Worm (Caenorhabditis elegans) whole organism, L1 larva: ENCODE measurements around the gene usp-14.

Experiments
- C16A3.4 ChIP-seq: fragments of 150-350 bp; optimal IDR thresholded peaks from 2 replicates; lab custom pipeline; 2014; ENCODE audit warnings: missing biosample characterization, missing genetic modification characterization
- Y116A8C.19 ChIP-seq: sonication (generic microtip); optimal IDR thresholded peaks from 2 replicates; lab custom pipeline; 2016; ENCODE audit warnings: missing compliant biosample characterization, missing genetic modification characterization, borderline replicate concordance
- alr-1 ChIP-seq: fragments of 200-800 bp; sonication (Bioruptor generic); optimal IDR thresholded peaks from 2 replicates; lab custom pipeline; 2018; ENCODE audit warnings: borderline replicate concordance, mild to moderate bottlenecking, missing genetic modification characterization, missing compliant biosample characterization
- blmp-1 ChIP-seq: fragments of 150-350 bp; optimal IDR thresholded peaks from 2 replicates; lab custom pipeline; 2014; ENCODE audit warnings: missing biosample characterization, missing genetic modification characterization
- ceh-90 ChIP-seq: sonication (generic microtip); optimal IDR thresholded peaks from 2 replicates; lab custom pipeline; 2016; ENCODE audit warnings: missing genetic modification characterization, missing compliant biosample characterization
- dsc-1 ChIP-seq: sonication (generic microtip); optimal IDR thresholded peaks from 2 replicates; lab custom pipeline; 2016; ENCODE audit warnings: mild to moderate bottlenecking, missing genetic modification characterization, missing compliant biosample characterization
- efl-1 ChIP-seq, 4 experiments: fragments of 150-350 bp; optimal IDR thresholded peaks in 3 of 4; peaks in 1 of 4; 1 replicate in 1 of 4; 2 replicates in 3 of 4; lab custom pipeline; 2014; ENCODE audit warnings: missing biosample characterization in 2 of 4, missing genetic modification characterization in 2 of 4, missing genetic modification reagents in 2 of 4
- efl-3 ChIP-seq: fragments of 200-800 bp; sonication (Bioruptor generic); optimal IDR thresholded peaks from 2 replicates; lab custom pipeline; 2018; ENCODE audit warnings: mild to moderate bottlenecking, missing genetic modification characterization, missing compliant biosample characterization
- elt-2 ChIP-seq: sonication (generic microtip); optimal IDR thresholded peaks from 2 replicates; lab custom pipeline; 2016; ENCODE audit warnings: missing genetic modification characterization, mild to moderate bottlenecking, inconsistent platforms, missing compliant biosample characterization, missing genetic modification reagents
- elt-3 ChIP-seq, 6 experiments: fragments of 150-350 bp in 1 of 6; sonication (generic microtip); optimal IDR thresholded peaks; 2 replicates each; lab custom pipeline; 2017 to 2018; ENCODE audit warnings: missing biosample characterization in 6 of 6, missing genetic modification characterization in 6 of 6, inconsistent platforms in 1 of 6
- fkh-4 ChIP-seq: sonication (generic microtip); optimal IDR thresholded peaks from 2 replicates; lab custom pipeline; 2016; ENCODE audit warnings: missing compliant biosample characterization, missing genetic modification characterization, borderline replicate concordance
- fos-1 ChIP-seq: fragments of 150-350 bp; optimal IDR thresholded peaks from 2 replicates; lab custom pipeline; 2014; ENCODE audit warnings: missing biosample characterization, missing genetic modification characterization
- hlh-17 ChIP-seq: fragments of 200-800 bp; sonication (Bioruptor generic); optimal IDR thresholded peaks from 2 replicates; lab custom pipeline; 2018; ENCODE audit warnings: missing genetic modification characterization, mild to moderate bottlenecking, missing compliant biosample characterization, moderate library complexity, borderline replicate concordance
- irx-1 ChIP-seq: sonication (generic microtip); optimal IDR thresholded peaks from 2 replicates; lab custom pipeline; 2016; ENCODE audit warnings: missing genetic modification characterization, missing compliant biosample characterization
- lin-13 ChIP-seq: fragments of 150-350 bp; optimal IDR thresholded peaks from 2 replicates; lab custom pipeline; 2014; ENCODE audit warnings: missing biosample characterization, missing genetic modification reagents, missing genetic modification characterization
- lin-14 ChIP-seq: fragments of 200-800 bp; sonication (Bioruptor generic); optimal IDR thresholded peaks from 2 replicates; lab custom pipeline; 2018; ENCODE audit warnings: mild to moderate bottlenecking, missing genetic modification characterization, moderate library complexity, missing compliant biosample characterization
- lin-35 ChIP-seq, 2 experiments: fragments of 150-350 bp; optimal IDR thresholded peaks; 2 replicates each; lab custom pipeline; 2014; ENCODE audit warnings: missing biosample characterization in 2 of 2, missing genetic modification characterization in 2 of 2, missing genetic modification reagents in 2 of 2
- lin-39 ChIP-seq: fragments of 150-350 bp; optimal IDR thresholded peaks from 2 replicates; lab custom pipeline; 2014; ENCODE audit warnings: missing biosample characterization, missing genetic modification reagents, missing genetic modification characterization
- lir-3 ChIP-seq: sonication (generic microtip); optimal IDR thresholded peaks from 2 replicates; lab custom pipeline; 2016; ENCODE audit warnings: mild to moderate bottlenecking, missing genetic modification characterization, moderate library complexity, missing compliant biosample characterization; ENCODE audit not compliant: poor library complexity
- lsy-2 ChIP-seq, 2 experiments: fragments of 150-350 bp; optimal IDR thresholded peaks; 2 replicates each; lab custom pipeline; 2014; ENCODE audit warnings: missing biosample characterization in 2 of 2, missing genetic modification characterization in 2 of 2
- mab-9 ChIP-seq: fragments of 200-800 bp; sonication (Bioruptor generic); IDR thresholded peaks from 2 replicates; pipeline ENCODE4 v1.3.6; 2022; ENCODE audit warnings: missing genetic modification reagents, missing genetic modification characterization, missing compliant biosample characterization
- mdl-1 ChIP-seq, 2 experiments: fragments of 150-350 bp; optimal IDR thresholded peaks; 2 replicates each; lab custom pipeline; 2014 to 2017; ENCODE audit warnings: missing biosample characterization in 2 of 2, missing genetic modification characterization in 2 of 2, inconsistent platforms in 1 of 2
- mep-1 ChIP-seq: fragments of 150-350 bp; optimal IDR thresholded peaks from 2 replicates; lab custom pipeline; 2014; ENCODE audit warnings: missing biosample characterization, missing genetic modification characterization
- nhr-11 ChIP-seq: fragments of 150-350 bp; optimal IDR thresholded peaks from 2 replicates; lab custom pipeline; 2014; ENCODE audit warnings: missing biosample characterization, missing genetic modification characterization
- nhr-12 ChIP-seq: sonication (generic microtip); optimal IDR thresholded peaks from 2 replicates; lab custom pipeline; 2017; ENCODE audit warnings: missing biosample characterization, missing genetic modification characterization
- nhr-19 ChIP-seq: fragments of 200-800 bp; sonication (Bioruptor generic); conservative IDR thresholded peaks from 2 replicates; pipeline ENCODE4 v1.3.6; 2022; ENCODE audit warnings: missing genetic modification characterization, missing compliant biosample characterization
- nhr-20 ChIP-seq: sonication (generic microtip); optimal IDR thresholded peaks from 2 replicates; lab custom pipeline; 2016; ENCODE audit warnings: mild to moderate bottlenecking, missing genetic modification characterization, missing compliant biosample characterization
- nhr-237 ChIP-seq: fragments of 150-350 bp; optimal IDR thresholded peaks from 2 replicates; lab custom pipeline; 2014; ENCODE audit warnings: missing biosample characterization, missing genetic modification characterization
- nhr-28 ChIP-seq: fragments of 150-350 bp; optimal IDR thresholded peaks from 2 replicates; lab custom pipeline; 2014; ENCODE audit warnings: missing biosample characterization, missing genetic modification characterization
- nhr-47 ChIP-seq: sonication (generic microtip); optimal IDR thresholded peaks from 2 replicates; lab custom pipeline; 2016; ENCODE audit warnings: mild to moderate bottlenecking, missing genetic modification characterization, moderate library complexity, missing compliant biosample characterization
- nhr-71 ChIP-seq: sonication (generic microtip); optimal IDR thresholded peaks from 2 replicates; lab custom pipeline; 2016; ENCODE audit warnings: mild to moderate bottlenecking, missing genetic modification characterization, moderate library complexity, missing compliant biosample characterization
- nhr-84 ChIP-seq: sonication (generic microtip); optimal IDR thresholded peaks from 2 replicates; lab custom pipeline; 2017; ENCODE audit warnings: missing biosample characterization, missing genetic modification characterization
- nhr-85 ChIP-seq: sonication (generic microtip); peaks from one replicate; lab custom pipeline; 2016; ENCODE audit warnings: missing genetic modification characterization, inconsistent platforms, missing compliant biosample characterization
- pax-3 ChIP-seq: fragments of 200-800 bp; sonication (Bioruptor generic); optimal IDR thresholded peaks from 2 replicates; lab custom pipeline; 2018; ENCODE audit warnings: mild to moderate bottlenecking, missing genetic modification characterization, moderate library complexity, missing compliant biosample characterization
- pqm-1 ChIP-seq: sonication (generic microtip); optimal IDR thresholded peaks from 3 replicates; lab custom pipeline; 2017; ENCODE audit warnings: missing biosample characterization, missing genetic modification characterization
- skn-1 ChIP-seq: fragments of 150-350 bp; optimal IDR thresholded peaks from 2 replicates; lab custom pipeline; 2014; ENCODE audit warnings: missing biosample characterization, missing genetic modification characterization
- snu-23 ChIP-seq: sonication (generic microtip); optimal IDR thresholded peaks from 2 replicates; lab custom pipeline; 2016; ENCODE audit warnings: missing genetic modification characterization, missing compliant biosample characterization
- sox-4 ChIP-seq: sonication (generic microtip); optimal IDR thresholded peaks from 2 replicates; lab custom pipeline; 2016; ENCODE audit warnings: missing genetic modification characterization, missing compliant biosample characterization
- sptf-1 ChIP-seq: fragments of 150-350 bp; optimal IDR thresholded peaks from 2 replicates; lab custom pipeline; 2014; ENCODE audit warnings: missing biosample characterization, missing genetic modification characterization
- unc-130 ChIP-seq: fragments of 150-350 bp; optimal IDR thresholded peaks from 2 replicates; lab custom pipeline; 2017; ENCODE audit warnings: missing biosample characterization, missing genetic modification characterization, inconsistent platforms
- unc-86 ChIP-seq: sonication (generic microtip); optimal IDR thresholded peaks from 2 replicates; lab custom pipeline; 2016; ENCODE audit warnings: missing genetic modification characterization, missing compliant biosample characterization
- xbp-1 ChIP-seq: sonication (generic microtip); optimal IDR thresholded peaks from 2 replicates; lab custom pipeline; 2016; ENCODE audit warnings: missing genetic modification characterization, missing compliant biosample characterization
- zag-1 ChIP-seq: fragments of 150-350 bp; optimal IDR thresholded peaks from 2 replicates; lab custom pipeline; 2014; ENCODE audit warnings: missing biosample characterization, missing genetic modification characterization
- ztf-11 ChIP-seq, 2 experiments: sonication (generic microtip); optimal IDR thresholded peaks; 2 replicates each; lab custom pipeline; 2016 to 2017; ENCODE audit warnings: missing genetic modification characterization in 2 of 2, missing biosample characterization in 1 of 2, missing compliant biosample characterization in 1 of 2
- ztf-4 ChIP-seq: fragments of 150-350 bp; optimal IDR thresholded peaks from 2 replicates; lab custom pipeline; 2014; ENCODE audit warnings: missing biosample characterization, missing genetic modification characterization

The usp-14 gene

DNA sequence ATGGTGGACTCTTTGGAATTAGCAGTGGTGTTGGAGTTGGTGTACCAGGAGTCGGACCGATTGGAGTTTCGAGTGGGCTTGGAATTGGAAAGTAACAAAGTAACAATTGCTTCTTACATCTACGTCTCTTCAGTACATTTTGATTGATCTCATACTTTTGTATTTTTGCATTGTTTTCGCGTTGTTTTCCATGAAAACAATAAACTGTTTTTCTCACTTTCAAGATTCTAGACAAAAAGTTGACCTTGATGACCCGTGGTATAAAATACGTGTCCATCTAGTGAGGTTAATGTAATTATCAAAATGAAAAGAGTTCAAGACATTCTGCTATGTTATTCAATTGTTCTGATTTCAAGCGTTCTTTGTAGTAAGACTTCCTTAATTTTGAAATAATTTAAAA lies 13.0 kb upstream of the usp-14 start, which contains the start of gene K10H10.5:
Gene K10H10.5, plus strand, starts transcription at position 301 of the 400 bp plus-strand sequence.
- TF ChIP-seq ceh-90 (tag; lab: Kevin White, UChicago) (no peak), lin-14 (GFP tag; lab: Kevin White, UChicago) (no peak), nhr-28 (tag; lab: Kevin White, UChicago) (no peak), C16A3.4 (no peak), nhr-47 (tag; lab: Kevin White, UChicago) (no peak), hlh-17 (GFP tag; lab: Kevin White, UChicago) (no peak), ztf-11 (tag; optimal IDR thresholded peaks at IDR 0.05; lab: Kevin White, UChicago) (no peak)
- TF ChIP-seq, all 84 proteins: peak for 0

DNA sequence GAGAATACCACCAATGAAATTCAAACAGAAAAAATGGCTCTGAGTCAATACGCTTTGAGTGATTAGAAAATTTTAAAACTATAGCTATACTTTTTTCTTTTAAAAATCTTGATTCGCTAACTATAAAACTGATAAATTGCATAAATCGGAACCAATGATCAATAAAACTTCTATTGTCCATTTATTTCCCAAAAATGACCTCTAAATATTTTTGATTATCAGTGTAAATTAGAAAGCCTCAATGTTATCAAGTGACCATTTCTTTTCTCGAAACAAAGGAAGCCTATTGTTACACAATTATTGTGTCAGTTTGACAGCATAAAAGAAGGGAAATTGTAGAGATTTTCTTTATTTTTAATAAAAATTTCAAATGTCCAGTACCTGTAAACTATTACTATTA lies 11.6 kb upstream of the usp-14 start, which contains the start of gene K10H10.4:
Gene K10H10.4, plus strand, starts transcription at position 301 of the 400 bp plus-strand sequence.
- TF ChIP-seq nhr-11 (tag; lab: Kevin White, UChicago), result no peak
- no peak for TF ChIP-seq sptf-1 (tag; lab: Kevin White, UChicago)
- TF ChIP-seq irx-1 (tag; lab: Kevin White, UChicago), result no peak
- no peak for TF ChIP-seq efl-3 (GFP tag; lab: Kevin White, UChicago)
- TF ChIP-seq fkh-4, result no peak
- TF ChIP-seq ztf-4 (tag; lab: Kevin White, UChicago), result no peak
- no peak for TF ChIP-seq dsc-1 (tag; lab: Kevin White, UChicago)
- TF ChIP-seq hlh-17 (GFP tag; lab: Kevin White, UChicago), result no peak
- TF ChIP-seq lir-3 (tag; lab: Kevin White, UChicago), result no peak
- no peak for TF ChIP-seq sox-4 (tag; lab: Kevin White, UChicago)
- TF ChIP-seq lsy-2 (tag; optimal IDR thresholded peaks at IDR 0.05; lab: Kevin White, UChicago), result no peak
- no peak for TF ChIP-seq Y116A8C.19 (tag; lab: Kevin White, UChicago)

DNA sequence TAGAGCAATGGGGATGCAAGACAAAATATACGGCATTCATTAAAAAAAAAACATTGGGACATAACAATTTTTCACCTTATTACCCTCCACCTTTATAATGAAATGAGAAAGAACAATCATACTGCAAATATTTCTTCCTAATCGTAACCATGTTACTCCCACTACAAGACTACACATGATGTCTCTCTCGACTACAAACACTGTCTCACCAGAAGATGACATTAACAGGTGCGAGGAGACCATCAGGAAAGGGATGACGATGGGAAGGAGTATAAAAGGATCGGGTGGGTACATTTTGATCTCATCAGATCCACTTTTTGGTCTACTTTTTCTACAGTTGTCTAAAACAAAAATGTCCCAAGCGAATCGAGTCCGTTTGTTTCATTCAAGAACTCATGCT lies 9.4 kb upstream of the usp-14 start, which contains the start of gene dhs-8:
Gene dhs-8, plus strand, starts transcription at position 179 of the 400 bp plus-strand sequence.
- no peak for TF ChIP-seq nhr-12 (tag; lab: Kevin White, UChicago)
- no peak for TF ChIP-seq lin-39 (tag; lab: Kevin White, UChicago)
- peak; percentile 87 for TF ChIP-seq skn-1 (tag; lab: Kevin White, UChicago)
- no peak for TF ChIP-seq efl-1 (optimal IDR thresholded peaks at IDR 0.05; lab: Kevin White, UChicago)
- TF ChIP-seq efl-1 (GFP tag; optimal IDR thresholded peaks at IDR 0.05 in 1 of 2; lab: Kevin White, UChicago), result no peak
- TF ChIP-seq lin-35 (GFP tag; optimal IDR thresholded peaks at IDR 0.05; lab: Kevin White, UChicago), result peak; percentile 13 to 21
- peak in 2 of 6 experiments; percentile 19 to 26 for TF ChIP-seq elt-3 (tag; optimal IDR thresholded peaks at IDR 0.05; lab: Kevin White, UChicago)
- TF ChIP-seq zag-1 (tag; lab: Kevin White, UChicago), result no peak
- TF ChIP-seq unc-86 (tag; lab: Kevin White, UChicago), result no peak
- no peak for TF ChIP-seq pax-3 (tag; lab: Kevin White, UChicago)
- no peak for TF ChIP-seq mab-9 (GFP tag; lab: Robert Waterston, UW)
- TF ChIP-seq nhr-84 (tag; lab: Kevin White, UChicago), result no peak
- TF ChIP-seq nhr-20 (tag; lab: Kevin White, UChicago), result peak; percentile 67
- no peak for TF ChIP-seq fos-1 (tag; lab: Kevin White, UChicago)
- TF ChIP-seq mep-1, result peak; percentile 35
- peak; percentile 43 for TF ChIP-seq blmp-1 (tag; lab: Kevin White, UChicago)
- TF ChIP-seq ztf-4 (tag; lab: Kevin White, UChicago), result no peak
- 0 out of 2 replicates have a peak, but pooled peaks have one; percentile 3 for TF ChIP-seq nhr-19
- peak; percentile 41 for TF ChIP-seq snu-23 (GFP tag; lab: Kevin White, UChicago)
- peak; percentile 47 for TF ChIP-seq nhr-85 (tag; lab: Kevin White, UChicago)

DNA sequence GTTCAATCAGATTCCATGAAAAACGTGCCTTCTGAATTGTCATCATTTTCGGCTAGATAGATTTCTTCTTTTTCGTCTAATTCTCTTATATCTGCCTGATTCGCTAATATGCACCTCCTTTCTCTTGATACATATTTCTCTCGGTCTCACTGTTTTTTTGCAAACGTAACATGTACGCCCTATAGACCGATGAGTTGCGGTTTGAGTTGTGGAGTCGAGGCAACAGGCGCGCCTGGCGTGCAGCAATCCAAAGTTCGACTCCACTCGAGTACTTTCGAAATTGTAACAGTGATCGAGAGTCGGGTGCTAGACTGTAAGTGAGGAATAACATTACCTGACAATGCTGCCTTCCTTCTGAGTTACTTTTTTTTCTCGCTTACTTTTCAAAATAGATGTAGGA lies 8.3 kb upstream of the usp-14 start:
- no peak for TF ChIP-seq alr-1 (tag; lab: Kevin White, UChicago)
- TF ChIP-seq Y116A8C.19 (tag; lab: Kevin White, UChicago), result no peak
- TF ChIP-seq elt-2 (tag; lab: Kevin White, UChicago), result peak; percentile 65
- TF ChIP-seq mep-1, result peak; percentile 82
- TF ChIP-seq blmp-1 (tag; lab: Kevin White, UChicago), result peak; percentile 76
- TF ChIP-seq pqm-1 (tag; lab: Kevin White, UChicago), result peak; percentile 7
- TF ChIP-seq pax-3 (tag; lab: Kevin White, UChicago), result peak; percentile 76
- peak; percentile 97 for TF ChIP-seq skn-1 (tag; lab: Kevin White, UChicago)
- TF ChIP-seq mdl-1 (tag; optimal IDR thresholded peaks at IDR 0.05; lab: Kevin White, UChicago), result peak in 1 of 2 experiments; percentile 86
- no peak for TF ChIP-seq nhr-28 (tag; lab: Kevin White, UChicago)
- peak; percentile 69 for TF ChIP-seq lin-14 (GFP tag; lab: Kevin White, UChicago)
- peak; percentile 58 for TF ChIP-seq irx-1 (tag; lab: Kevin White, UChicago)
- TF ChIP-seq nhr-71 (tag; lab: Kevin White, UChicago), result peak; percentile 86
- peak; percentile 33 for TF ChIP-seq unc-86 (tag; lab: Kevin White, UChicago)
- TF ChIP-seq lin-13 (GFP tag; lab: Kevin White, UChicago), result peak; percentile 32
- peak; percentile 68 for TF ChIP-seq xbp-1
- peak; percentile 3 for TF ChIP-seq nhr-237 (tag; lab: Kevin White, UChicago)
- peak; percentile 78 for TF ChIP-seq unc-130 (tag; lab: Kevin White, UChicago)
